Worm (Caenorhabditis elegans): ENCODE results near the gene math-14.
"Not testable (repeated sequence)": the region's sequence is repeated elsewhere in the genome, so short reads cannot be mapped to it uniquely, and the experiment has no call there.

- TF ChIP-seq flt-1 (GFP tag; IDR thresholded peaks at IDR 0.05); tab-1 (GFP tag; IDR thresholded peaks at IDR 0.05); ztf-23 (GFP tag; IDR thresholded peaks at IDR 0.05); ref-1 (GFP tag; conservative IDR thresholded peaks at IDR 0.05); klf-2 (GFP tag; conservative IDR thresholded peaks at IDR 0.05); T22C8.4 (GFP tag; IDR thresholded peaks at IDR 0.05); cog-1 (tag; optimal IDR thresholded peaks at IDR 0.05): not testable (repeated sequence)
Measured at ce11 chrII:1861285-1861793, 7.9 kb upstream of the math-14 start, which contains the start of gene C16C4.18.
